Worm (Caenorhabditis elegans): ENCODE results near the gene emb-4.

DNA sequence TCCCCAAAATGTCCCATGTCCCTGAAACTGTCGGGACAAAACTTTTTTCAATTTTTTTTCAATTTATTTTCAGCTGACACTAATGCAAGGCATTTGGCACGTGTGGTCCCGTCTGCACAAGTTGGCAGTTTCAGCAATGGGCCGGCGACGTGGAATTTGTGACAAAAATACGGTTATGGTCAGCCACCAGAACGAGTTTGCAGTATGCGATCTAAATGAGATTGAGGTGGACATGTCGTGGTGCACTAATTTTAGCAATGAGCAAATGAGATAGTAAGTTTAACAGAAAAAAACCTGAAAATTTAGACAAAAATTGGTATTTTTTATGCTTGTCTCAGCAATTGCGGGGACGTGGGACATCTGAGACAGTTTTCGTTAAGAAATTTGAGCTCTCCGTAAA, 52.3 kb downstream of the emb-4 start:
- no peak for TF ChIP-seq lin-11 (tag; optimal IDR thresholded peaks at IDR 0.05)
- no peak for TF ChIP-seq fax-1 (tag; optimal IDR thresholded peaks at IDR 0.05)
- TF ChIP-seq dmd-4 (tag; optimal IDR thresholded peaks at IDR 0.05; ENCODE audit: borderline replicate concordance), result no peak

All from whole organism, late embryonic.